Fruit fly (Drosophila melanogaster) whole organism, pupa: ENCODE data around the gene Torsin.

Source experiments
- CG10348 ChIP-seq: fragments of 200-800 bp; sonication (Bioruptor generic); IDR thresholded peaks from 2 replicates; pipeline ENCODE4 v1.3.6; 2022; ENCODE audit warnings: missing biosample characterization, missing genetic modification characterization
- CG32121 ChIP-seq: fragments of 200-800 bp; sonication (Bioruptor generic); IDR thresholded peaks from 2 replicates; pipeline ENCODE4 v1.3.6; 2022; ENCODE audit warnings: missing biosample characterization, missing genetic modification characterization
- Ets98B ChIP-seq: fragments of 200-800 bp; sonication (Bioruptor generic); IDR thresholded peaks from 2 replicates; pipeline ENCODE4 v1.3.6; 2022; ENCODE audit warnings: missing biosample characterization, missing genetic modification characterization
- Snoo ChIP-seq: fragments of 200-800 bp; sonication (Bioruptor generic); optimal IDR thresholded peaks from 3 replicates; lab custom pipeline; 2017; ENCODE audit warnings: missing biosample characterization, mild to moderate bottlenecking, missing genetic modification characterization, inconsistent platforms

DNA sequence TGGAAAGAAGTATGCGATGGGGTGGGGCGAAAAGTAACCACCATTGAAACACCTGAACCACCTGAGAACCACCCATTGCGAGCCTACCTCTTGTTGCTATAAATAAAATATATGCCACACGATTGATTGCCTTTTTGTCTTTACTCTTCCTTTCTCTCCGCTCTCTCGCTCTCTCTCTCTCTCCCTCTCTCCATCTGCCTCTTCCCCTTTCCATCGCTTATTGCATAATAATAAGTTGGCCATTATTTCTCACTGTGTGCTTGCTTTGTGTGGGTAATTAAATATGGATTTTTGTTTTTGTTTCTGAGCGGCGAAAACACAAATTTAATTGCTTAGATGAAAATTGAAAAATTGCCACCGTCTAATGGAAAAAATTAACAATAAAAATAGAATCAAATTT is 44.3 kb upstream of the Torsin start:
- no peak for TF ChIP-seq CG32121 (GFP tag; lab: Robert Waterston, UW)
- no peak for TF ChIP-seq CG10348 (GFP tag; lab: Robert Waterston, UW)
- TF ChIP-seq Ets98B (GFP tag; lab: Robert Waterston, UW): no peak
- TF ChIP-seq Snoo (tag; lab: Kevin White, UChicago): no peak
